Fruit fly (Drosophila melanogaster) whole organism, prepupa: ENCODE results near the gene CG4820.

Experiments
- CG10631 ChIP-seq: fragments of 200-800 bp; sonication (Bioruptor generic); optimal IDR thresholded peaks from 2 replicates; lab custom pipeline; 2016; ENCODE audit warnings: missing biosample characterization, missing genetic modification characterization
- CG10669 ChIP-seq: fragments of 200-800 bp; sonication (Bioruptor generic); optimal IDR thresholded peaks from 3 replicates; lab custom pipeline; 2018; ENCODE audit warnings: missing biosample characterization, mild to moderate bottlenecking, missing genetic modification characterization, moderate library complexity
- CG11294 ChIP-seq: fragments of 200-800 bp; sonication (Bioruptor generic); IDR thresholded peaks from 2 replicates; pipeline ENCODE4 v1.3.6; 2022; ENCODE audit warnings: missing biosample characterization, missing genetic modification characterization
- CG11902 ChIP-seq: fragments of 200-800 bp; sonication (Bioruptor generic); optimal IDR thresholded peaks from 3 replicates; lab custom pipeline; 2016; ENCODE audit warnings: missing biosample characterization, missing genetic modification characterization
- CG1621 ChIP-seq: fragments of 200-800 bp; sonication (Bioruptor generic); optimal IDR thresholded peaks from 3 replicates; lab custom pipeline; 2018; ENCODE audit warnings: missing biosample characterization, mild to moderate bottlenecking, missing genetic modification characterization
- CG16779 ChIP-seq: fragments of 200-800 bp; sonication (Bioruptor generic); optimal IDR thresholded peaks from 3 replicates; lab custom pipeline; 2017; ENCODE audit warnings: missing biosample characterization, mild to moderate bottlenecking, missing genetic modification characterization
- CG3032 ChIP-seq: fragments of 200-800 bp; optimal IDR thresholded peaks from 2 replicates; lab custom pipeline; 2019; ENCODE audit warnings: missing biosample characterization, mild to moderate bottlenecking, missing genetic modification characterization, moderate library complexity
- CG32006 ChIP-seq: fragments of 200-800 bp; sonication (Bioruptor generic); optimal IDR thresholded peaks from 3 replicates; lab custom pipeline; 2017; ENCODE audit warnings: missing biosample characterization, mild to moderate bottlenecking, missing genetic modification characterization
- CG34406 ChIP-seq: fragments of 200-800 bp; sonication (Bioruptor generic); optimal IDR thresholded peaks from 3 replicates; lab custom pipeline; 2016; ENCODE audit warnings: missing biosample characterization, missing genetic modification characterization
- CG4318 ChIP-seq: fragments of 200-800 bp; sonication (Bioruptor generic); optimal IDR thresholded peaks from 3 replicates; lab custom pipeline; 2017; ENCODE audit warnings: missing biosample characterization, mild to moderate bottlenecking, missing genetic modification characterization
- CG6163 ChIP-seq: fragments of 200-800 bp; sonication (Bioruptor generic); IDR thresholded peaks from 3 replicates; pipeline ENCODE4 v1.3.6; 2022; ENCODE audit warnings: missing biosample characterization, missing genetic modification characterization
- CG6276 ChIP-seq: fragments of 200-800 bp; sonication (Bioruptor generic); optimal IDR thresholded peaks from 2 replicates; lab custom pipeline; 2017; ENCODE audit warnings: missing biosample characterization, mild to moderate bottlenecking, missing genetic modification characterization
- CG6792 ChIP-seq: fragments of 200-800 bp; sonication (Bioruptor generic); optimal IDR thresholded peaks from 3 replicates; lab custom pipeline; 2016; ENCODE audit warnings: missing biosample characterization, missing genetic modification characterization
- CG6808 ChIP-seq: fragments of 200-800 bp; sonication (Bioruptor generic); optimal IDR thresholded peaks from 3 replicates; lab custom pipeline; 2017; ENCODE audit warnings: missing biosample characterization, missing genetic modification characterization, mild to moderate bottlenecking, moderate library complexity, missing genetic modification reagents
- CG6854 ChIP-seq: fragments of 200-800 bp; sonication (Bioruptor generic); optimal IDR thresholded peaks from 2 replicates; lab custom pipeline; 2017; ENCODE audit warnings: missing biosample characterization, mild to moderate bottlenecking, missing genetic modification characterization
- CG7368 ChIP-seq: fragments of 200-800 bp; sonication (Bioruptor generic); optimal IDR thresholded peaks from 3 replicates; lab custom pipeline; 2016; ENCODE audit warnings: missing biosample characterization, missing genetic modification characterization
- CG8319 ChIP-seq: fragments of 200-800 bp; sonication (Bioruptor generic); optimal IDR thresholded peaks from 3 replicates; lab custom pipeline; 2016; ENCODE audit warnings: missing biosample characterization, missing genetic modification characterization
- CG8632 ChIP-seq: fragments of 200-800 bp; sonication (Bioruptor generic); optimal IDR thresholded peaks from 3 replicates; lab custom pipeline; 2016; ENCODE audit warnings: missing biosample characterization, missing genetic modification characterization
- CG9139 ChIP-seq: fragments of 200-800 bp; sonication (Bioruptor generic); optimal IDR thresholded peaks from 3 replicates; lab custom pipeline; 2017; ENCODE audit warnings: missing biosample characterization, mild to moderate bottlenecking, missing genetic modification characterization
- Eip78C ChIP-seq: fragments of 200-800 bp; sonication (Bioruptor generic); peaks from one replicate; lab custom pipeline; 2016; ENCODE audit warnings: missing biosample characterization, missing genetic modification characterization
- Ets21C ChIP-seq: fragments of 200-800 bp; sonication (Bioruptor generic); optimal IDR thresholded peaks from 3 replicates; lab custom pipeline; 2016; ENCODE audit warnings: missing biosample characterization, missing genetic modification characterization
- Ets96B ChIP-seq: fragments of 200-800 bp; optimal IDR thresholded peaks from 2 replicates; lab custom pipeline; 2019; ENCODE audit warnings: missing biosample characterization, mild to moderate bottlenecking, missing genetic modification characterization, moderate library complexity
- Gug ChIP-seq: fragments of 200-800 bp; sonication (Bioruptor generic); IDR thresholded peaks from 2 replicates; pipeline ENCODE4 v1.3.6; 2022; ENCODE audit warnings: missing biosample characterization, missing genetic modification characterization
- Hr38 ChIP-seq: sonication (Bioruptor generic); optimal IDR thresholded peaks from 2 replicates; lab custom pipeline; 2016; ENCODE audit warnings: missing biosample characterization, missing genetic modification characterization
- Hr39 ChIP-seq: fragments of 200-800 bp; sonication (Bioruptor generic); optimal IDR thresholded peaks from 2 replicates; lab custom pipeline; 2016; ENCODE audit warnings: missing biosample characterization, missing genetic modification characterization
- Hr4 ChIP-seq: fragments of 200-800 bp; sonication (Bioruptor generic); optimal IDR thresholded peaks from 3 replicates; lab custom pipeline; 2016; ENCODE audit warnings: missing biosample characterization, missing genetic modification characterization
- Lpt ChIP-seq: fragments of 200-800 bp; sonication (Bioruptor generic); optimal IDR thresholded peaks from 3 replicates; lab custom pipeline; 2016; ENCODE audit warnings: missing biosample characterization, missing genetic modification characterization
- Met ChIP-seq: fragments of 200-800 bp; sonication (Bioruptor generic); optimal IDR thresholded peaks from 3 replicates; lab custom pipeline; 2016; ENCODE audit warnings: missing biosample characterization, missing genetic modification characterization
- OdsH ChIP-seq: fragments of 200-800 bp; sonication (Bioruptor generic); optimal IDR thresholded peaks from 3 replicates; lab custom pipeline; 2016; ENCODE audit warnings: missing biosample characterization, missing genetic modification characterization
- Smox ChIP-seq: fragments of 200-800 bp; sonication (Bioruptor generic); optimal IDR thresholded peaks from 3 replicates; lab custom pipeline; 2016; ENCODE audit warnings: missing biosample characterization, missing genetic modification characterization
- Sox102F ChIP-seq: fragments of 200-800 bp; sonication (Bioruptor generic); optimal IDR thresholded peaks from 2 replicates; lab custom pipeline; 2016; ENCODE audit warnings: missing biosample characterization, mild to moderate bottlenecking, missing genetic modification characterization
- Sox14 ChIP-seq: fragments of 200-800 bp; sonication (Bioruptor generic); optimal IDR thresholded peaks from 3 replicates; lab custom pipeline; 2016; ENCODE audit warnings: missing biosample characterization, missing genetic modification characterization
- achi ChIP-seq: fragments of 200-800 bp; sonication (Bioruptor generic); optimal IDR thresholded peaks from 3 replicates; lab custom pipeline; 2016; ENCODE audit warnings: missing biosample characterization, missing genetic modification characterization
- acj6 ChIP-seq: fragments of 200-800 bp; sonication (Bioruptor generic); optimal IDR thresholded peaks from 3 replicates; lab custom pipeline; 2016; ENCODE audit warnings: missing biosample characterization, missing genetic modification characterization
- cyc ChIP-seq: fragments of 200-800 bp; sonication (Bioruptor generic); optimal IDR thresholded peaks from 3 replicates; lab custom pipeline; 2016; ENCODE audit warnings: missing biosample characterization, missing genetic modification characterization
- eg ChIP-seq: fragments of 200-800 bp; sonication (Bioruptor generic); IDR thresholded peaks from 3 replicates; pipeline ENCODE4 v1.3.6; 2022; ENCODE audit warnings: missing biosample characterization, missing genetic modification characterization
- fd59A ChIP-seq: fragments of 200-800 bp; sonication (Bioruptor generic); optimal IDR thresholded peaks from 2 replicates; lab custom pipeline; 2017; ENCODE audit warnings: missing biosample characterization, mild to moderate bottlenecking, missing genetic modification characterization, missing genetic modification reagents
- fd85E ChIP-seq: fragments of 200-800 bp; sonication (Bioruptor generic); optimal IDR thresholded peaks from 3 replicates; lab custom pipeline; 2016; ENCODE audit warnings: missing biosample characterization, missing genetic modification characterization
- fkh ChIP-seq: fragments of 200-800 bp; sonication (Bioruptor generic); optimal IDR thresholded peaks from 3 replicates; lab custom pipeline; 2017; ENCODE audit warnings: missing biosample characterization, mild to moderate bottlenecking, missing genetic modification characterization, moderate library complexity
- lz ChIP-seq: fragments of 200-800 bp; sonication (Bioruptor generic); optimal IDR thresholded peaks from 3 replicates; lab custom pipeline; 2016; ENCODE audit warnings: missing biosample characterization, missing genetic modification characterization
- net ChIP-seq: fragments of 200-800 bp; sonication (Bioruptor generic); optimal IDR thresholded peaks from 3 replicates; lab custom pipeline; 2016; ENCODE audit warnings: missing biosample characterization, missing genetic modification characterization
- pdm3 ChIP-seq: fragments of 200-800 bp; sonication (Bioruptor generic); optimal IDR thresholded peaks from 3 replicates; lab custom pipeline; 2016; ENCODE audit warnings: missing biosample characterization, missing genetic modification characterization
- salr ChIP-seq, 2 experiments: fragments of 200-800 bp; sonication (Bioruptor generic); optimal IDR thresholded peaks; 3 replicates each; lab custom pipeline; 2016 to 2018; ENCODE audit warnings: missing biosample characterization in 2 of 2, missing genetic modification characterization in 2 of 2, mild to moderate bottlenecking in 1 of 2
- spab ChIP-seq: fragments of 200-800 bp; sonication (Bioruptor generic); optimal IDR thresholded peaks from 2 replicates; lab custom pipeline; 2017; ENCODE audit warnings: missing biosample characterization, mild to moderate bottlenecking, missing genetic modification characterization, missing genetic modification reagents
- svp ChIP-seq: fragments of 200-800 bp; sonication (Bioruptor generic); peaks from one replicate; lab custom pipeline; 2016; ENCODE audit warnings: missing biosample characterization, missing genetic modification characterization
- topi ChIP-seq: fragments of 200-800 bp; sonication (Bioruptor generic); optimal IDR thresholded peaks from 3 replicates; lab custom pipeline; 2016; ENCODE audit warnings: missing biosample characterization, missing genetic modification characterization

CG4820 gene

DNA sequence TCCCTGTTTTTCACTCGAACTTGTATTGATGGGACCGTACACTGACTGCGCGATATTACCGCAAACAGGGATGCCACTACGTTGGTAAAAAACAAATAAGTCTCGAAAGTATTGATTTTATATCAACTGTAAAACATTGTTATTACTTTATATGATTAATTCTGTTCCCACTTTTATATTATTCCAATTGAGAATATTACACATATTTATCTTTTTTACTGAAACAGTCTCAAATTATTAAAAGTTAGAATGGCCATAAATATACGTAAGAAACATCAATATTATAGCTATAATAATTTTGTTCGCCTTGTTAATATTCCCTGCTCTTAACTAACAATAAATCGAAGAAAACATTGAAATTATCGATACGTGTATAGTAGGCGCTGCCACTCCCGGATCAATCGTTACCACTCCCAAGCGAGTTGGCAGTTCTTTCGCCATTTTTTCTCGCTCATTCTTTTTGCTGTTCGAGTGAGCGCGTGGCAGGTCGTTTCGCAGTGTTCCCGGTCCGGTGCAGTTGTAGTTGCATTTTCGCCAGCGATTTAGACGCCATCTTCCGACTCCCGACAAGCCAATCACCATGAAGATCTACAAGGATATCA is 6.4 kb upstream of the CG4820 start, which contains the start of the genes SdhC and Tctp (continued):
- TF ChIP-seq Gug (GFP tag; lab: Robert Waterston, UW): no peak
- TF ChIP-seq Hr39 (GFP tag; lab: Kevin White, UChicago): peak; percentile 12
- no peak for TF ChIP-seq CG6276 (GFP tag; lab: Kevin White, UChicago)
- TF ChIP-seq CG34406 (GFP tag; lab: Kevin White, UChicago): peak; percentile 33
- peak; percentile 24 for TF ChIP-seq acj6 (GFP tag; lab: Kevin White, UChicago)
- TF ChIP-seq CG6808 (GFP tag; lab: Kevin White, UChicago): peak; percentile 12
- no peak for TF ChIP-seq CG16779 (tag; lab: Kevin White, UChicago)
- peak; percentile 52 for TF ChIP-seq Sox14
- TF ChIP-seq eg (GFP tag; lab: Robert Waterston, UW): peak; percentile 28; the same call in 1 of the 3 replicates
- TF ChIP-seq OdsH: peak; percentile 43
- TF ChIP-seq Ets96B: no peak
- peak; percentile 23 for TF ChIP-seq CG3032 (tag; lab: Kevin White, UChicago)
- TF ChIP-seq topi: peak; percentile 49
- TF ChIP-seq CG10631 (GFP tag; lab: Kevin White, UChicago): peak; percentile 62
- TF ChIP-seq CG8319: no peak
- peak; percentile 0 for TF ChIP-seq CG10669 (GFP tag; lab: Kevin White, UChicago)
- TF ChIP-seq Met (GFP tag; lab: Kevin White, UChicago): peak; percentile 64
- no peak for TF ChIP-seq CG8632 (GFP tag; lab: Kevin White, UChicago)
- peak in 1 of 2 experiments; percentile 10 for TF ChIP-seq salr (GFP tag; optimal IDR thresholded peaks at IDR 0.05; lab: Kevin White, UChicago)
- peak; percentile 42; the same call in 2 of the 3 replicates for TF ChIP-seq CG6163 (GFP tag; lab: Robert Waterston, UW)
- peak; percentile 42 for TF ChIP-seq Sox102F (GFP tag; lab: Kevin White, UChicago)
- peak; percentile 53 for TF ChIP-seq achi (GFP tag; lab: Kevin White, UChicago)
- no peak for TF ChIP-seq CG7368
- TF ChIP-seq Hr38 (GFP tag; lab: Kevin White, UChicago): no peak
- peak; percentile 52 for TF ChIP-seq pdm3
- no peak for TF ChIP-seq fd85E (GFP tag; lab: Kevin White, UChicago)
- TF ChIP-seq spab (GFP tag; lab: Kevin White, UChicago): no peak
- peak; percentile 28 for TF ChIP-seq Ets21C (GFP tag; lab: Kevin White, UChicago)
- no peak for TF ChIP-seq CG9139 (GFP tag; lab: Kevin White, UChicago)
- peak; percentile 47 for TF ChIP-seq lz (GFP tag; lab: Kevin White, UChicago)

DNA sequence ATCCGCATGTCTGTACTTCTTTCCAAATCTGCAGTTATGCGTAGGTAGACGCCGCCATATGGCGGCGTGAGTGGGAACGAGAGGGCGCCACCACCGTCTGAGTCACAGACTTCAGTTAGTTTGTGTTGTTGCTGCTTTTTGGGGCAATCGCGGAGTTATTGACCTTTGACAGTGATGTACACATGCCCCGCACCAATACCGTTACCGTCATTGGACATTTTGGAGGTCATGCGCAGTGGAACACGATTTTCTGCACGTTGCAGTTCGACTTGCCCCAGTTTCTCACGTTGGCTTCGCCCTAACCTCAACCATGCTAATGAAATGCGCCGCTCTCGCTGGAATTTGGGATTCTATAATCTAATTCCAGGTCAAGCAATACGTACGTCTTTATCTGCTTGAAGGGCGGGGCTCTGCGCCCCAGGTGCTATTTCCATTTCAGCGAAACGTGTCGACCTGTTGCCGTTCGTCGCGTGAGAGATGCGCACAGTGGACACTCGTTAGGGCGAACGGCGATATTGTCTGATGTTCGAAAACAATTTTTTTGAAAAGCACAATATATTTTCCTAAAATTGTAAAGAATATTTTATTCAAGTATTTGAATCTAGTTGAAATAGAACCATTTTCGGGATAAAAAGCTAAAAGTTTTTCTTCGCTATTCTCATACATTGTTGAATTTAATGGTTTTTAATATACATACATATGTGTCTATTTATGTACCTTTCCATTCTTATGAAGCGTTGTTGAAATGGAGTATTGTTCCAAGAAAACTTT is 4.9 kb upstream of the CG4820 start:
- TF ChIP-seq Ets21C (GFP tag; lab: Kevin White, UChicago) (peak; percentile 66), CG8319 (peak; percentile 7), Met (GFP tag; lab: Kevin White, UChicago) (peak; percentile 81), CG11294 (GFP tag; lab: Robert Waterston, UW) (no peak), Smox (GFP tag; lab: Kevin White, UChicago) (peak; percentile 79), CG9139 (GFP tag; lab: Kevin White, UChicago) (no peak), Sox102F (GFP tag; lab: Kevin White, UChicago) (peak; percentile 72), Eip78C (GFP tag; lab: Kevin White, UChicago) (peak; percentile 88), spab (GFP tag; lab: Kevin White, UChicago) (no peak), CG16779 (tag; lab: Kevin White, UChicago) (peak; percentile 27), CG4318 (GFP tag; lab: Kevin White, UChicago) (no peak), CG6163 (GFP tag; lab: Robert Waterston, UW) (peak; percentile 70), fd85E (GFP tag; lab: Kevin White, UChicago) (no peak), CG32006 (GFP tag; lab: Kevin White, UChicago) (peak; percentile 65), CG1621 (tag; lab: Kevin White, UChicago) (no peak), achi (GFP tag; lab: Kevin White, UChicago) (peak; percentile 67), Lpt (GFP tag; lab: Kevin White, UChicago) (peak; percentile 36), fkh (GFP tag; lab: Kevin White, UChicago) (no peak), CG6276 (GFP tag; lab: Kevin White, UChicago) (no peak), CG11902 (peak; percentile 50), pdm3 (peak; percentile 82), fd59A (peak; percentile 7), topi (peak; percentile 79), svp (GFP tag; lab: Kevin White, UChicago) (peak; percentile 95), CG7368 (peak; percentile 43), CG6792 (GFP tag; lab: Kevin White, UChicago) (peak; percentile 57), cyc (peak; percentile 75), Hr4 (GFP tag; lab: Kevin White, UChicago) (peak; percentile 80), CG10631 (GFP tag; lab: Kevin White, UChicago) (peak; percentile 54), net (GFP tag; lab: Kevin White, UChicago) (peak; percentile 72), CG6808 (GFP tag; lab: Kevin White, UChicago) (peak; percentile 14), CG6854 (GFP tag; lab: Kevin White, UChicago) (no peak)
